Worm (Caenorhabditis elegans) whole organism, midembryonic: Measurements from ENCODE around the gene R148.7.

Source experiments
- T22C8.4 ChIP-seq: fragments of 200-800 bp; sonication (Bioruptor generic); IDR thresholded peaks from 2 replicates; pipeline ENCODE4 v1.3.6; 2022; ENCODE audit warnings: missing genetic modification characterization, missing compliant biosample characterization
- cog-1 ChIP-seq: sonication (generic microtip); optimal IDR thresholded peaks from 2 replicates; lab custom pipeline; 2016; ENCODE audit warnings: missing genetic modification characterization, missing compliant biosample characterization
- med-1 ChIP-seq: sonication (generic microtip); optimal IDR thresholded peaks from 2 replicates; lab custom pipeline; 2017; ENCODE audit warnings: missing genetic modification characterization, mild to moderate bottlenecking, missing compliant biosample characterization, antibody characterized with exemption, missing genetic modification reagents; ENCODE audit not compliant: insufficient read depth
- ref-1 ChIP-seq: fragments of 200-800 bp; sonication (Bioruptor generic); conservative IDR thresholded peaks from 2 replicates; pipeline ENCODE4 v1.3.6; 2022; ENCODE audit warnings: missing genetic modification reagents, missing genetic modification characterization, missing compliant biosample characterization
- tab-1 ChIP-seq: fragments of 200-800 bp; sonication (Bioruptor generic); IDR thresholded peaks from 2 replicates; pipeline ENCODE4 v1.3.6; 2022; ENCODE audit warnings: missing genetic modification characterization, missing compliant biosample characterization

DNA sequence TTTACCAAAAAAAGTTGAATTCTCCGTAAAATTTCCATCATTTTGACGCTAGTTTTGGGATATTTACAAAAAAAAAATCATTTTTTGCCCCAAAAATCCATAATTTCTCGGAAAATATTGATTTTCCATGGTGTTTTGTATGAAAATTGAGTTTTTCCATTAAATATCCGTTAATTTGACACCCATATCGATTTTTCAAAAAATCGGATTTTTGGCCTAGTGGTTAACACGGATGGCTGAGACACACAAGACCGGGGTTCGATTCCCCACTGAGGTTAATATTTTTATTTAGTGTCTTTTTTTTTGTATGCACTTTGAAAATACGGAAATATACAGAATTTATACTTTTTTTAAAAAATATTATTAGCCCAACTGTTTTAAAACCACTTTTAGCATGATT is 13.0 kb downstream of the R148.7 start:
- TF ChIP-seq T22C8.4 (GFP tag; lab: Robert Waterston, UW) (no peak), ref-1 (GFP tag; lab: Robert Waterston, UW) (no peak), tab-1 (GFP tag; lab: Robert Waterston, UW) (no peak), cog-1 (tag; lab: Kevin White, UChicago) (no peak), med-1 (GFP tag; lab: Kevin White, UChicago) (no peak)
